Worm (Caenorhabditis elegans) whole organism, midembryonic: ENCODE results near the gene C18A3.11.
A peak's percentile ranks its signal among the peaks of the same experiment; 100 is the strongest.
"Not testable (repeated sequence)": the region's sequence is repeated elsewhere in the genome, so short reads cannot be mapped to it uniquely, and the experiment has no call there.

ENCODE experiments used
- T22C8.4 ChIP-seq: fragments of 200-800 bp; sonication (Bioruptor generic); IDR thresholded peaks from 2 replicates; pipeline ENCODE4 v1.3.6; 2022; ENCODE audit warnings: missing genetic modification characterization, missing compliant biosample characterization
- cog-1 ChIP-seq: sonication (generic microtip); optimal IDR thresholded peaks from 2 replicates; lab custom pipeline; 2016; ENCODE audit warnings: missing genetic modification characterization, missing compliant biosample characterization
- flt-1 ChIP-seq: fragments of 200-800 bp; sonication (Bioruptor generic); IDR thresholded peaks from 2 replicates; pipeline ENCODE4 v1.3.6; 2022; ENCODE audit warnings: missing genetic modification characterization, missing compliant biosample characterization
- klf-2 ChIP-seq: fragments of 200-800 bp; sonication (Bioruptor generic); conservative IDR thresholded peaks from 2 replicates; pipeline ENCODE4 v1.3.6; 2022; ENCODE audit warnings: missing genetic modification reagents, missing genetic modification characterization, missing compliant biosample characterization
- med-1 ChIP-seq: sonication (generic microtip); optimal IDR thresholded peaks from 2 replicates; lab custom pipeline; 2017; ENCODE audit warnings: missing genetic modification characterization, mild to moderate bottlenecking, missing compliant biosample characterization, antibody characterized with exemption, missing genetic modification reagents; ENCODE audit not compliant: insufficient read depth
- ref-1 ChIP-seq: fragments of 200-800 bp; sonication (Bioruptor generic); conservative IDR thresholded peaks from 2 replicates; pipeline ENCODE4 v1.3.6; 2022; ENCODE audit warnings: missing genetic modification reagents, missing genetic modification characterization, missing compliant biosample characterization
- tab-1 ChIP-seq: fragments of 200-800 bp; sonication (Bioruptor generic); IDR thresholded peaks from 2 replicates; pipeline ENCODE4 v1.3.6; 2022; ENCODE audit warnings: missing genetic modification characterization, missing compliant biosample characterization
- ztf-23 ChIP-seq: fragments of 200-800 bp; sonication (Bioruptor generic); IDR thresholded peaks from 2 replicates; pipeline ENCODE4 v1.3.6; 2022; ENCODE audit warnings: missing genetic modification reagents, missing genetic modification characterization, missing compliant biosample characterization
- ztf-29 ChIP-seq: fragments of 200-800 bp; sonication (Bioruptor generic); IDR thresholded peaks from 2 replicates; pipeline ENCODE4 v1.3.6; 2022; ENCODE audit warnings: missing genetic modification reagents, missing genetic modification characterization, missing compliant biosample characterization

C18A3.11 gene

ce11 chrII:5745088-5745487 is 14.3 kb downstream of the C18A3.11 start, which contains the start of gene F10C1.9:
TSS of gene F10C1.9 (minus strand) at chrII:5745284.
- no peak for TF ChIP-seq ztf-29 (GFP tag; lab: Robert Waterston, UW)
- no peak for TF ChIP-seq flt-1 (GFP tag; lab: Robert Waterston, UW)
- no peak for TF ChIP-seq cog-1

DNA sequence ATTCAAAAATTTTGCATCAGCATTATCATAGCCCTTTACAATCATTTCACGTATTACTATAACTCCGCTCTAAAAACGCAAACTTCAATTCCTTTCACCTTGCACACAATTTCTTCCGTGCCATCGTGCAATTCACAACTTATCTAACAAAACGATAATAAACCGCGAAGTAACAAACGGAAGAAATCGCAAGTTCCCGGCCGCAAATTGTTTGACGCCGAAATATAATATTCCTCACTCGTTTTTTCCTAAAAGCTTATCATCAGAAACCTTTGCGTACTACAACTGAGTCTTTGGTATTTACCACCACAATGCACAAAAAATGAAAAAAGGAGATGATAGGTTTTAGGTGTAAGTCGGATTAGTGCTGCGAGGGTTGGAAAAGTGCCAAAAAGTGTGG is 16.5 kb downstream of the C18A3.11 start:
- TF ChIP-seq tab-1 (no peak), ref-1 (no peak), ztf-29 (GFP tag; lab: Robert Waterston, UW) (no peak), ztf-23 (no peak), med-1 (GFP tag; lab: Kevin White, UChicago) (no peak), flt-1 (GFP tag; lab: Robert Waterston, UW) (no peak), T22C8.4 (GFP tag; lab: Robert Waterston, UW) (no peak), klf-2 (GFP tag; lab: Robert Waterston, UW) (no peak), cog-1 (no peak)

DNA sequence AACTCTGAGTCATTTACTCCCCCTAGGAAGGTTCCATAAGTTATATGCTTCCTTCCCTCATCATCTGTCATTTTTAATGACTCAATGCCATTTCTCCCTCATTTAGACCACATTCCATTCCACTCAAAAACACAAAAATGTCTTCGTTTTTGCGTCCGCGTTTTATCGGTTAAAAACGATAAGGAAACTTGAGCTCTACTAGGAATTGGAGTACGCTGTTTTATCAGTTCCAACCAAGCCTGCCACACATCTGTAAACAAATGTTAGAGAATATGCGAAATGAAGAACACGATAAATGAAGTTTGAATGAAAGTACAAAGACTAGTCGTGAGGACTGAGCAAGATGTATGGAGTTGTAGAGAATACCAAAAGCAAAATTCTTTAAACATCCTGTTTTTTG is 17.6 kb downstream of the C18A3.11 start:
- TF ChIP-seq flt-1 (GFP tag; lab: Robert Waterston, UW) = no peak
- no peak for TF ChIP-seq ztf-23

DNA sequence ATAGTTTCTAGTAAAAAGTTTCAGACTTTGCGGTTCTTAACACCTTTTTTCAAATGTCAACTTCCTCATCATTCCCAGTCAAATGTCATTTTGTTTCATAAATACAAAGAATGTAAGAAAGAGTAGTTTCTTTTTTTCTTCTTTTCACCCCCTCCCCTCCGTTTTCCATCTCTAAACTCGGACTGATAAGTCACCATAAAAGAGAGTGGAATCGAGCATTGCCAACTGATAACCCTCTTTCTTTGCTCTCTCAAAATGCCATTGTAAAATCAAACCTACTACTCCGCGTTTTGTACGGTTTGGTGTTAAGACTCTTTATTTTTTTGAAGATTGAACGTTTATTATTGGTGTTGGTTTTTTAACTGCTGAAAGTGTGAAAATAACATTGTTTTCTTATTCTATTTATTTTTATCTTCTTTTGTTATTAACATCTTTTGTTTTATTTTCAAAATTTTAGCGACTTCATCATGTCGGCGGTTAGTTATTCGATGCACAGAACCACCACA is 19.0 kb downstream of the C18A3.11 start, which contains the start of gene ifb-2:
TSS of gene ifb-2 (plus strand) at position 456 of the 506 bp plus-strand sequence.
- no peak for TF ChIP-seq ztf-29 (GFP tag; lab: Robert Waterston, UW)

- no peak for TF ChIP-seq tab-1
- no peak for TF ChIP-seq ztf-29 (GFP tag; lab: Robert Waterston, UW)
- no peak for TF ChIP-seq flt-1 (GFP tag; lab: Robert Waterston, UW)
- no peak for TF ChIP-seq ztf-23
- no peak for TF ChIP-seq klf-2 (GFP tag; lab: Robert Waterston, UW)
- no peak for TF ChIP-seq T22C8.4 (GFP tag; lab: Robert Waterston, UW)
- no peak for TF ChIP-seq med-1 (GFP tag; lab: Kevin White, UChicago)
These were observed 20.5 kb downstream of the C18A3.11 start for ce11 chrII:5751353-5751752.

DNA sequence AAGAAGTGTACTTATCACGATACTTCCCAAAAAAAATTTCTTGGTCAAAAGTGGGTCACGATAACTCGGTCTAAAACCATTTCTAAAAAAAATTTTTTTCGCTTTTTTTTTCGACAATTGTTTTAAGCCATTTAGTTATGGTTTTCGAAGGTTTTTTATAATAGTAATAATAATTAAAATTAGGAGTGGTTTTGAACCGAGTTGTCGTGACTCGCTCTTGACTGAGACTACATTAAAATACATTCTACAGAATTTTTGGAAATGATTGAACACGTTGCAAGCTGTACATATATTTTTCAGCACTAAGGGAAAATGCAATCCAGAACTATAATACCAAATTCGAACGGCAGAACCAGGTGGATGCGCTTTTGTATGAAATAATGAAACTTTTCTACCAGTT is 23.3 kb downstream of the C18A3.11 start, which contains the start of gene F10C1.8:
TSS of gene F10C1.8 (plus strand) at position 301 of the 400 bp plus-strand sequence.
- TF ChIP-seq klf-2 (GFP tag; lab: Robert Waterston, UW) (no peak), tab-1 (no peak)

DNA sequence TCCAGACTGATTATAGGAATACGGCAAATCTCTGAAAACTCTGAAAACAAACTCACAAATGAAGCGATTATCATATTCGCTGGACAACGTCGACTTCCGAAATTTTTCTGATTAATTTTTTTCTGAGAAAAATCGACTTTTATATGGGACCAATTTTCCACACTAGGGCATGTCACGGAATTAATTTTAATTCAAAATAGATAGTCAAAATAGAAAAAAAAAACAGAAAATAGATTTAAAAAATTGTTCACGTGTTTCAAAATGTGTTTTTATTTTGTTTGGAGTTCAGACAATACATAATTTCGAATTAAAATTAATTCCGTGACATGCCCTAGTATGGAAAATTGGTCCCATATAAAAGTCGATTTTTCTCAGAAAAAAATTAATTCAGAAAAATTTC is 26.8 kb downstream of the C18A3.11 start, which contains the start of the genes F10C1.3 and F10C1.23:
TSS of gene F10C1.3 (minus strand) at position 101 of the 400 bp plus-strand sequence.
TSS of gene F10C1.23 (plus strand) at position 385 of the 400 bp plus-strand sequence.
- TF ChIP-seq ref-1; ztf-23; flt-1 (GFP tag; lab: Robert Waterston, UW): not testable (repeated sequence)

ce11 chrII:5765318-5765717 is 34.5 kb downstream of the C18A3.11 start, which contains the start of gene ifb-1:
TSS of gene ifb-1 (plus strand) at chrII:5765618.
- TF ChIP-seq med-1 (GFP tag; lab: Kevin White, UChicago) (no peak), ztf-23 (no peak), klf-2 (GFP tag; lab: Robert Waterston, UW) (no peak), T22C8.4 (GFP tag; lab: Robert Waterston, UW) (no peak), ztf-29 (GFP tag; lab: Robert Waterston, UW) (no peak), ref-1 (no peak), flt-1 (GFP tag; lab: Robert Waterston, UW) (no peak), cog-1 (no peak), tab-1 (no peak)

- no peak for TF ChIP-seq T22C8.4 (GFP tag; lab: Robert Waterston, UW)
These were observed 37.5 kb downstream of the C18A3.11 start for ce11 chrII:5768274-5768820.

DNA sequence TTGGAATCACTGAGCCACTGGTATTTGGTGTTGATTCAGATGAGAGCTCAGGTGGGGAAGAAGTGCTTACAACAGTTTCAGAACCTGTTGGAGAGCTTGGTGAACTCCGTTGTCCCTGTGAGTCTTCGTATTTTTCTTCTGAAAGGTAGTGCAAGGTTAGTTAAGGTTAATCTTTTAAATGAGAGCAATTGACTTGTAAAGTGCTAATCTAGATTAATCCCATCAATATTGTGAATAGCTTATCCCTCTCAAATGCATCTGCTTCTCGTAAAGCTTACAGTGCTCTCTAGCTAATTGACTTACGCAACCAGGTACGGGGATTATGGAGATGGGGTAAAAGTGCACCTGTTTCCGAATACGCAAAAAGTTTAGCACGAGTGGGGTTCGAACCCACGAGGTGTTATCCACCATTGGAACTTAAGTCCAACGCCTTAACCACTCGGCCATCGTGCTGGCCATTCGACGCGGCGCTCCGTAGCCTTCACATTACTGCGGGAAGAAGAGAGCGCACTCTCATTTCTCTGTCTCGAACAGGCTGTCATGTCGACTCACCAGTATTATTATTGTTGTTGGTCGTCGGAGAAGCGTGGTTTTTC is 41.8 kb downstream of the C18A3.11 start:
- TF ChIP-seq klf-2 (GFP tag; lab: Robert Waterston, UW) (no peak; the same call in 1 of the 2 replicates), flt-1 (GFP tag; lab: Robert Waterston, UW) (peak; percentile 80; the same call in 1 of the 2 replicates), tab-1 (peak; percentile 82), ztf-23 (peak; percentile 80), ref-1 (0 out of 2 replicates have a peak, but pooled peaks have one; percentile 39), T22C8.4 (GFP tag; lab: Robert Waterston, UW) (peak; percentile 41; the same call in 1 of the 2 replicates), med-1 (GFP tag; lab: Kevin White, UChicago) (no peak), cog-1 (peak; percentile 11), ztf-29 (GFP tag; lab: Robert Waterston, UW) (peak; percentile 50; the same call in 1 of the 2 replicates)

- no peak for TF ChIP-seq ztf-29 (GFP tag; lab: Robert Waterston, UW)
These were observed 43.3 kb downstream of the C18A3.11 start, which contains the start of the genes dmd-5 and F10C1.1 for ce11 chrII:5774120-5774519. TSS of gene dmd-5 (minus strand) at chrII:5774220. TSS of gene F10C1.1 (plus strand) at chrII:5774229.
